Fruit fly (Drosophila melanogaster) whole organism, embryonic: ENCODE measurements around the gene miple2.
A peak's percentile ranks its signal among the peaks of the same experiment; 100 is the strongest.

Experiments
- Adf1 ChIP-seq: fragments of 200-800 bp; sonication (Bioruptor generic); IDR thresholded peaks from 2 replicates; pipeline ENCODE4 v1.3.6; 2022; ENCODE audit warnings: missing biosample characterization, missing genetic modification characterization
- BtbVII ChIP-seq: fragments of 200-800 bp; sonication (Bioruptor generic); optimal IDR thresholded peaks from 3 replicates; lab custom pipeline; 2017; ENCODE audit warnings: missing biosample characterization, mild to moderate bottlenecking, missing genetic modification characterization
- CG11247 ChIP-seq: fragments of 200-800 bp; sonication (Bioruptor generic); IDR thresholded peaks from 2 replicates; pipeline ENCODE4 v1.3.6; 2022; ENCODE audit warnings: missing biosample characterization, missing genetic modification characterization
- CG11723 ChIP-seq: fragments of 200-800 bp; sonication (Bioruptor generic); optimal IDR thresholded peaks from 2 replicates; lab custom pipeline; 2017; ENCODE audit warnings: missing biosample characterization, mild to moderate bottlenecking, missing genetic modification characterization
- CG12071 ChIP-seq: fragments of 200-800 bp; sonication (Bioruptor generic); optimal IDR thresholded peaks from 3 replicates; lab custom pipeline; 2018; ENCODE audit warnings: missing biosample characterization, mild to moderate bottlenecking, missing genetic modification characterization
- CG12219 ChIP-seq: fragments of 200-800 bp; sonication (Bioruptor generic); optimal IDR thresholded peaks from 3 replicates; lab custom pipeline; 2018; ENCODE audit warnings: missing biosample characterization, mild to moderate bottlenecking, missing genetic modification characterization
- CG13894 ChIP-seq: fragments of 200-800 bp; sonication (Bioruptor generic); optimal IDR thresholded peaks from 3 replicates; lab custom pipeline; 2018; ENCODE audit warnings: missing biosample characterization, mild to moderate bottlenecking, missing genetic modification characterization, moderate library complexity
- CG1647 ChIP-seq: fragments of 200-800 bp; sonication (Bioruptor generic); optimal IDR thresholded peaks from 3 replicates; lab custom pipeline; 2016; ENCODE audit warnings: missing biosample characterization, missing genetic modification characterization
- CG17359 ChIP-seq: fragments of 200-800 bp; sonication (Bioruptor generic); optimal IDR thresholded peaks from 3 replicates; lab custom pipeline; 2018; ENCODE audit warnings: missing biosample characterization, mild to moderate bottlenecking, missing genetic modification characterization, moderate library complexity
- CG17361 ChIP-seq: fragments of 200-800 bp; sonication (Bioruptor generic); IDR thresholded peaks from 3 replicates; pipeline ENCODE4 v1.3.6; 2022; ENCODE audit warnings: missing biosample characterization, missing genetic modification characterization
- CG3281 ChIP-seq: fragments of 200-800 bp; sonication (Bioruptor generic); optimal IDR thresholded peaks from 3 replicates; lab custom pipeline; 2017; ENCODE audit warnings: missing biosample characterization, mild to moderate bottlenecking, missing genetic modification characterization
- CG3995 ChIP-seq: fragments of 200-800 bp; sonication (Bioruptor generic); optimal IDR thresholded peaks from 3 replicates; lab custom pipeline; 2016; ENCODE audit warnings: missing biosample characterization, missing genetic modification characterization
- CG42726 ChIP-seq: fragments of 200-800 bp; sonication (Bioruptor generic); IDR thresholded peaks from 2 replicates; pipeline ENCODE4 v1.3.6; 2022; ENCODE audit warnings: missing biosample characterization, missing genetic modification characterization; ENCODE audit not compliant: partially characterized antibody
- CG4282 ChIP-seq: fragments of 200-800 bp; sonication (Bioruptor generic); optimal IDR thresholded peaks from 2 replicates; lab custom pipeline; 2016; ENCODE audit warnings: missing biosample characterization, missing genetic modification characterization
- CG9797 ChIP-seq: fragments of 200-800 bp; sonication (Bioruptor generic); optimal IDR thresholded peaks from 3 replicates; lab custom pipeline; 2018; ENCODE audit warnings: missing biosample characterization, mild to moderate bottlenecking, missing genetic modification characterization
- Camta ChIP-seq: fragments of 200-800 bp; sonication (Bioruptor generic); optimal IDR thresholded peaks from 2 replicates; lab custom pipeline; 2016; ENCODE audit warnings: missing biosample characterization, missing genetic modification characterization
- CoRest ChIP-seq: fragments of 200-800 bp; sonication (Bioruptor generic); optimal IDR thresholded peaks from 3 replicates; lab custom pipeline; 2018; ENCODE audit warnings: missing biosample characterization, mild to moderate bottlenecking, missing genetic modification characterization, moderate library complexity
- D19A ChIP-seq: fragments of 200-800 bp; optimal IDR thresholded peaks from 3 replicates; lab custom pipeline; 2019; ENCODE audit warnings: missing biosample characterization, mild to moderate bottlenecking, missing genetic modification characterization, moderate library complexity
- Dek ChIP-seq: fragments of 200-800 bp; sonication (Bioruptor generic); optimal IDR thresholded peaks from 3 replicates; lab custom pipeline; 2019; ENCODE audit warnings: missing biosample characterization, mild to moderate bottlenecking, missing genetic modification characterization, moderate library complexity
- ERR ChIP-seq: fragments of 200-800 bp; sonication (Bioruptor generic); optimal IDR thresholded peaks from 2 replicates; lab custom pipeline; 2016; ENCODE audit warnings: missing biosample characterization, missing genetic modification characterization
- Ets65A ChIP-seq: fragments of 200-800 bp; sonication (Bioruptor generic); peaks from one replicate; lab custom pipeline; 2016; ENCODE audit warnings: missing biosample characterization, missing genetic modification characterization
- HHEX ChIP-seq: fragments of 200-800 bp; sonication (Bioruptor generic); optimal IDR thresholded peaks from 3 replicates; lab custom pipeline; 2017; ENCODE audit warnings: missing biosample characterization, mild to moderate bottlenecking, missing genetic modification characterization, missing genetic modification reagents
- Jarid2 ChIP-seq: fragments of 200-800 bp; sonication (Bioruptor generic); optimal IDR thresholded peaks from 3 replicates; lab custom pipeline; 2017; ENCODE audit warnings: mild to moderate bottlenecking, missing biosample characterization, missing genetic modification reagents, missing genetic modification characterization
- Mad ChIP-seq: fragments of 200-800 bp; sonication (Bioruptor generic); optimal IDR thresholded peaks from 2 replicates; lab custom pipeline; 2016; ENCODE audit warnings: missing biosample characterization, missing genetic modification characterization
- NC2β ChIP-seq: fragments of 200-800 bp; sonication (Bioruptor generic); optimal IDR thresholded peaks from 2 replicates; lab custom pipeline; 2016; ENCODE audit warnings: missing biosample characterization, missing genetic modification characterization
- Nf-YA ChIP-seq: fragments of 200-800 bp; sonication (Bioruptor generic); IDR thresholded peaks from 2 replicates; pipeline ENCODE4 v1.3.6; 2022; ENCODE audit warnings: missing biosample characterization, missing genetic modification characterization
- Nf-YB ChIP-seq: fragments of 200-800 bp; sonication (Bioruptor generic); optimal IDR thresholded peaks from 3 replicates; lab custom pipeline; 2019; ENCODE audit warnings: missing biosample characterization, mild to moderate bottlenecking, missing genetic modification characterization, moderate library complexity
- Sin3A ChIP-seq: fragments of >200 bp; optimal IDR thresholded peaks from 2 replicates; lab custom pipeline; 2018
- amos ChIP-seq: fragments of 200-800 bp; sonication (Bioruptor generic); IDR thresholded peaks from 2 replicates; pipeline ENCODE4 v1.3.6; 2022; ENCODE audit warnings: missing biosample characterization, missing genetic modification characterization; ENCODE audit not compliant: partially characterized antibody
- ash1 ChIP-seq: fragments of 200-800 bp; sonication (Bioruptor generic); optimal IDR thresholded peaks from 2 replicates; lab custom pipeline; 2018; ENCODE audit warnings: missing biosample characterization, mild to moderate bottlenecking, missing genetic modification characterization
- bab2 ChIP-seq: fragments of 200-800 bp; sonication (Bioruptor generic); optimal IDR thresholded peaks from 2 replicates; lab custom pipeline; 2016; ENCODE audit warnings: missing biosample characterization, missing genetic modification characterization
- cad ChIP-seq: fragments of >200 bp; optimal IDR thresholded peaks from 2 replicates; lab custom pipeline; 2017; ENCODE audit warnings: missing biosample characterization, missing genetic modification characterization
- ems ChIP-seq: fragments of 200-800 bp; sonication (Bioruptor generic); optimal IDR thresholded peaks from 3 replicates; lab custom pipeline; 2016; ENCODE audit warnings: missing biosample characterization, missing genetic modification characterization
- esg ChIP-seq: fragments of 200-800 bp; sonication (Bioruptor generic); conservative IDR thresholded peaks from 2 replicates; pipeline ENCODE4 v1.3.6; 2022; ENCODE audit warnings: missing biosample characterization, missing genetic modification characterization
- exex ChIP-seq: fragments of 200-800 bp; sonication (Bioruptor generic); optimal IDR thresholded peaks from 4 replicates; lab custom pipeline; 2018; ENCODE audit warnings: missing biosample characterization, mild to moderate bottlenecking, missing genetic modification characterization, moderate library complexity
- jing ChIP-seq: fragments of 200-800 bp; sonication (Bioruptor generic); optimal IDR thresholded peaks from 2 replicates; lab custom pipeline; 2018; ENCODE audit warnings: missing biosample characterization, mild to moderate bottlenecking, missing genetic modification characterization
- kay ChIP-seq: fragments of 200-800 bp; sonication (Bioruptor generic); optimal IDR thresholded peaks from 2 replicates; lab custom pipeline; 2016; ENCODE audit warnings: missing biosample characterization, missing genetic modification characterization
- knrl ChIP-seq: fragments of 200-800 bp; sonication (Bioruptor generic); IDR thresholded peaks from 3 replicates; pipeline ENCODE4 v1.3.6; 2022; ENCODE audit warnings: missing biosample characterization, missing genetic modification characterization; ENCODE audit not compliant: partially characterized antibody
- lab ChIP-seq: fragments of 200-800 bp; sonication (Bioruptor generic); optimal IDR thresholded peaks from 3 replicates; lab custom pipeline; 2017; ENCODE audit warnings: missing biosample characterization, missing genetic modification characterization, mild to moderate bottlenecking, moderate library complexity, missing genetic modification reagents
- mirr ChIP-seq: fragments of 200-800 bp; sonication (Bioruptor generic); optimal IDR thresholded peaks from 3 replicates; lab custom pipeline; 2018; ENCODE audit warnings: missing biosample characterization, mild to moderate bottlenecking, missing genetic modification characterization
- otp ChIP-seq: fragments of 200-800 bp; sonication (Bioruptor generic); IDR thresholded peaks from 3 replicates; pipeline ENCODE4, ENCODE4 v1.3.6; 2022; ENCODE audit warnings: missing biosample characterization, missing genetic modification characterization
- p53 ChIP-seq: fragments of 200-800 bp; sonication (Bioruptor generic); optimal IDR thresholded peaks from 2 replicates; lab custom pipeline; 2016; ENCODE audit warnings: missing biosample characterization, missing genetic modification characterization
- pfk ChIP-seq: fragments of 200-800 bp; sonication (Bioruptor generic); optimal IDR thresholded peaks from 2 replicates; lab custom pipeline; 2018; ENCODE audit warnings: missing biosample characterization, mild to moderate bottlenecking, missing genetic modification characterization, moderate library complexity
- rib ChIP-seq: fragments of 200-800 bp; sonication (Bioruptor generic); IDR thresholded peaks from 2 replicates; pipeline ENCODE4 v1.3.6; 2022; ENCODE audit warnings: missing biosample characterization, missing genetic modification characterization
- sens ChIP-seq: fragments of 200-800 bp; sonication (Bioruptor generic); peaks from one replicate; lab custom pipeline; 2016; ENCODE audit warnings: missing biosample characterization, missing genetic modification characterization
- tap ChIP-seq: fragments of 200-800 bp; optimal IDR thresholded peaks from 3 replicates; lab custom pipeline; 2019; ENCODE audit warnings: missing biosample characterization, mild to moderate bottlenecking, missing genetic modification characterization, moderate library complexity

miple2 gene

dm6 chr3L:315140-315539, 44.1 kb downstream of the miple2 start:
- TF ChIP-seq sens (GFP tag; lab: Kevin White, UChicago): peak; percentile 38
- TF ChIP-seq Ets65A (GFP tag; lab: Kevin White, UChicago): peak; percentile 78
- TF ChIP-seq CG12071 (GFP tag; lab: Kevin White, UChicago): no peak

- TF ChIP-seq lab (no peak), CG1647 (no peak)
These were observed 45.8 kb downstream of the miple2 start, which contains the start of gene ddbt for dm6 chr3L:316784-317183. TSS of gene ddbt (plus strand) at chr3L:317084.

- TF ChIP-seq Adf1 (peak; percentile 88), bab2 (GFP tag; lab: Kevin White, UChicago) (no peak), CG3281 (peak; percentile 42), ERR (GFP tag; lab: Kevin White, UChicago) (peak; percentile 32), esg (no peak), CG17359 (tag; lab: Kevin White, UChicago) (no peak), kay (GFP tag; lab: Kevin White, UChicago) (peak; percentile 63), Jarid2 (GFP tag; lab: Kevin White, UChicago) (peak; percentile 90), NC2β (GFP tag; lab: Kevin White, UChicago) (peak; percentile 27), CG42726 (peak; percentile 74), CG11723 (GFP tag; lab: Kevin White, UChicago) (no peak), knrl (GFP tag; lab: Robert Waterston, UW) (peak; percentile 58; the same call in 2 of the 3 replicates), amos (GFP tag; lab: Robert Waterston, UW) (peak; percentile 58), BtbVII (peak; percentile 73), HHEX (GFP tag; lab: Kevin White, UChicago) (peak; percentile 26), Sin3A (lab: Kevin White, UChicago) (peak; percentile 66), CG11247 (GFP tag; lab: Robert Waterston, UW) (no peak), CG3995 (GFP tag; lab: Kevin White, UChicago) (peak; percentile 30), D19A (tag; lab: Kevin White, UChicago) (peak; percentile 36), otp (GFP tag; lab: Robert Waterston, UW) (no peak), ash1 (GFP tag; lab: Kevin White, UChicago) (no peak), CG4282 (GFP tag; lab: Kevin White, UChicago) (peak; percentile 63), rib (GFP tag; lab: Robert Waterston, UW) (peak; percentile 89), Camta (GFP tag; lab: Kevin White, UChicago) (peak; percentile 18), jing (GFP tag; lab: Kevin White, UChicago) (no peak), Mad (GFP tag; lab: Kevin White, UChicago) (no peak), Dek (peak; percentile 12), CG17361 (0 out of 3 replicates have a peak, but pooled peaks have one; percentile 9), pfk (GFP tag; lab: Kevin White, UChicago) (peak; percentile 51), CG12219 (peak; percentile 15), ems (GFP tag; lab: Kevin White, UChicago) (no peak), mirr (GFP tag; lab: Kevin White, UChicago) (peak; percentile 13), CoRest (tag; lab: Kevin White, UChicago) (peak; percentile 39), CG13894 (tag; lab: Kevin White, UChicago) (peak; percentile 49), Nf-YB (peak; percentile 14), cad (GFP tag; lab: Kevin White, UChicago) (peak; percentile 40), p53 (GFP tag; lab: Kevin White, UChicago) (no peak), CG9797 (GFP tag; lab: Kevin White, UChicago) (peak; percentile 98), tap (tag; lab: Kevin White, UChicago) (peak; percentile 46), Nf-YA (no peak), exex (tag; lab: Kevin White, UChicago) (no peak)
These were observed 48.4 kb downstream of the miple2 start, which contains the start of gene fwd for dm6 chr3L:319145-320009. TSS of gene fwd (minus strand) at chr3L:319884.
